Comparison of ENCODE assay signal across 4 worm cellular contexts in genomic region chrII:11473525-11474181, ce11.
TF ChIP-seq lines count a peak whose summit lies in the region.

Gene metl-1 (minus strand): TSS chrII:11473575.
Gene W02B12.11 (plus strand): TSS chrII:11473861.

TF ChIP-seq in whole organism, L2 larva, 48 proteins besides CTCF, POLR2A, EP300 and RAD21 (continues in another document):
- TF ChIP-seq dmd-4 (tag; optimal IDR thresholded peaks at IDR 0.05; lab: Kevin White, UChicago) (no peak), ztf-1 (GFP tag; conservative IDR thresholded peaks at IDR 0.05; lab: Robert Waterston, UW) (no peak), alr-1 (tag; optimal IDR thresholded peaks at IDR 0.05; lab: Kevin White, UChicago) (no peak), mbf-1 (tag; optimal IDR thresholded peaks at IDR 0.05; lab: Kevin White, UChicago) (no peak), unc-62 (GFP tag; optimal IDR thresholded peaks at IDR 0.05; lab: Kevin White, UChicago) (no peak), fos-1 (tag; optimal IDR thresholded peaks at IDR 0.05; lab: Kevin White, UChicago) (peak; percentile 50), egl-27 (tag; optimal IDR thresholded peaks at IDR 0.05; lab: Kevin White, UChicago) (peak; percentile 32), ZK546.5 (tag; optimal IDR thresholded peaks at IDR 0.05; lab: Kevin White, UChicago) (no peak), unc-55 (GFP tag; optimal IDR thresholded peaks at IDR 0.05; lab: Kevin White, UChicago) (peak; percentile 87), lin-39 (tag; optimal IDR thresholded peaks at IDR 0.05; lab: Kevin White, UChicago) (no peak), elt-3 (tag; optimal IDR thresholded peaks at IDR 0.05; lab: Kevin White, UChicago) (no peak), nhr-25 (tag; optimal IDR thresholded peaks at IDR 0.05; lab: Kevin White, UChicago) (peak; percentile 87), nhr-129 (tag; optimal IDR thresholded peaks at IDR 0.05; lab: Kevin White, UChicago) (peak; percentile 62), ztf-11 (tag; optimal IDR thresholded peaks at IDR 0.05; lab: Kevin White, UChicago) (no peak), aly-2 (tag; optimal IDR thresholded peaks at IDR 0.05; lab: Kevin White, UChicago) (no peak), lsy-2 (tag; optimal IDR thresholded peaks at IDR 0.05; lab: Kevin White, UChicago) (peak; percentile 84 to 92), nhr-11 (tag; optimal IDR thresholded peaks at IDR 0.05; lab: Kevin White, UChicago) (no peak), nhr-23 (tag; optimal IDR thresholded peaks at IDR 0.05; lab: Kevin White, UChicago) (no peak), sma-9 (GFP tag; optimal IDR thresholded peaks at IDR 0.05; lab: Kevin White, UChicago) (peak; percentile 90), sma-9 (tag; optimal IDR thresholded peaks at IDR 0.05; lab: Kevin White, UChicago) (no peak), ceh-16 (tag; optimal IDR thresholded peaks at IDR 0.05; lab: Kevin White, UChicago) (peak; percentile 21), snpc-4 (tag; optimal IDR thresholded peaks at IDR 0.05; lab: Kevin White, UChicago) (peak; percentile 77), nhr-21 (tag; optimal IDR thresholded peaks at IDR 0.05; lab: Kevin White, UChicago) (peak; percentile 82), zag-1 (tag; optimal IDR thresholded peaks at IDR 0.05; lab: Kevin White, UChicago) (no peak)

TF ChIP-seq in whole organism, L4 larva, 104 proteins besides CTCF, POLR2A, EP300 and RAD21 (continues in another document):
- TF ChIP-seq lsy-2 (tag; optimal IDR thresholded peaks at IDR 0.05; lab: Kevin White, UChicago) (peak; percentile 52 to 90), mxl-3 (GFP tag; optimal IDR thresholded peaks at IDR 0.05; lab: Kevin White, UChicago) (peak; percentile 24), ceh-32 (tag; optimal IDR thresholded peaks at IDR 0.05; lab: Kevin White, UChicago; ENCODE audit: poor library complexity) (no peak), nhr-41 (GFP tag; IDR thresholded peaks at IDR 0.05; lab: Robert Waterston, UW) (peak; percentile 28; the same call in 1 of the 2 replicates), Y48G9A.11 (GFP tag; IDR thresholded peaks at IDR 0.05; lab: Robert Waterston, UW) (peak; percentile 47; the same call in 1 of the 2 replicates), nhr-6 (tag; optimal IDR thresholded peaks at IDR 0.05; lab: Kevin White, UChicago) (peak; percentile 68), set-16 (GFP tag; IDR thresholded peaks at IDR 0.05; lab: Robert Waterston, UW) (peak; percentile 32; the same call in 1 of the 2 replicates), aha-1 (tag; lab: Kevin White, UChicago) (peak; percentile 31), ceh-62 (tag; optimal IDR thresholded peaks at IDR 0.05; lab: Kevin White, UChicago) (no peak), ZK546.5 (tag; optimal IDR thresholded peaks at IDR 0.05; lab: Kevin White, UChicago) (no peak), F37D6.2 (tag; optimal IDR thresholded peaks at IDR 0.05; lab: Kevin White, UChicago) (peak; percentile 45), zip-2 (tag; optimal IDR thresholded peaks at IDR 0.05; lab: Kevin White, UChicago) (peak; percentile 6), spr-3 (GFP tag; optimal IDR thresholded peaks at IDR 0.05; lab: Kevin White, UChicago) (peak; percentile 71), ces-1 (GFP tag; optimal IDR thresholded peaks at IDR 0.05; lab: Kevin White, UChicago) (no peak), daf-12 (tag; optimal IDR thresholded peaks at IDR 0.05; lab: Kevin White, UChicago) (no peak), unc-130 (GFP tag; optimal IDR thresholded peaks at IDR 0.05; lab: Kevin White, UChicago) (peak; percentile 53), zip-11 (GFP tag; IDR thresholded peaks at IDR 0.05; lab: Robert Waterston, UW) (no peak), mes-2 (tag; optimal IDR thresholded peaks at IDR 0.05; lab: Kevin White, UChicago; ENCODE audit: poor library complexity, severe bottlenecking) (peak; percentile 93), F44E2.7 (GFP tag; IDR thresholded peaks at IDR 0.05; lab: Robert Waterston, UW) (no peak), nhr-25 (tag; optimal IDR thresholded peaks at IDR 0.05; lab: Kevin White, UChicago; ENCODE audit: borderline replicate concordance, insufficient read depth) (peak; percentile 65), zfp-3 (GFP tag; conservative IDR thresholded peaks at IDR 0.05; lab: Robert Waterston, UW) (0 out of 2 replicates have a peak, but pooled peaks have one; percentile 44), Y105C5A.15 (GFP tag; IDR thresholded peaks at IDR 0.05; lab: Robert Waterston, UW) (no peak)

TF ChIP-seq in whole organism, late embryonic, 69 proteins besides CTCF, POLR2A, EP300 and RAD21 (continues in another document):
- TF ChIP-seq tbx-2 (tag; optimal IDR thresholded peaks at IDR 0.05; lab: Kevin White, UChicago) (peak; percentile 46), fax-1 (tag; optimal IDR thresholded peaks at IDR 0.05; lab: Kevin White, UChicago) (peak; percentile 13), che-1 (tag; optimal IDR thresholded peaks at IDR 0.05; lab: Kevin White, UChicago) (peak; percentile 13), ceh-22 (tag; optimal IDR thresholded peaks at IDR 0.05; lab: Kevin White, UChicago) (no peak), ceh-14 (tag; optimal IDR thresholded peaks at IDR 0.05; lab: Kevin White, UChicago) (peak; percentile 20), sox-2 (GFP tag; IDR thresholded peaks at IDR 0.05; lab: Robert Waterston, UW) (peak; percentile 50), pat-9 (tag; optimal IDR thresholded peaks at IDR 0.05; lab: Kevin White, UChicago) (peak; percentile 50), unc-86 (tag; optimal IDR thresholded peaks at IDR 0.05; lab: Kevin White, UChicago) (peak; percentile 19), F13H6.1 (tag; optimal IDR thresholded peaks at IDR 0.05; lab: Kevin White, UChicago) (no peak), madf-2 (tag; optimal IDR thresholded peaks at IDR 0.05; lab: Kevin White, UChicago) (peak; percentile 63), elt-4 (tag; optimal IDR thresholded peaks at IDR 0.05; lab: Kevin White, UChicago) (no peak), ets-4 (tag; optimal IDR thresholded peaks at IDR 0.05; lab: Kevin White, UChicago) (no peak), nhr-232 (tag; optimal IDR thresholded peaks at IDR 0.05; lab: Kevin White, UChicago) (no peak), ref-2 (tag; optimal IDR thresholded peaks at IDR 0.05; lab: Kevin White, UChicago) (peak; percentile 49), pha-2 (tag; optimal IDR thresholded peaks at IDR 0.05; lab: Kevin White, UChicago) (peak; percentile 31), ttx-3 (tag; optimal IDR thresholded peaks at IDR 0.05; lab: Kevin White, UChicago) (peak; percentile 19), ceh-48 (tag; optimal IDR thresholded peaks at IDR 0.05; lab: Kevin White, UChicago) (peak; percentile 14), Y22D7AL.16 (tag; optimal IDR thresholded peaks at IDR 0.05; lab: Kevin White, UChicago) (peak; percentile 26), sdc-2 (tag; optimal IDR thresholded peaks at IDR 0.05; lab: Kevin White, UChicago) (peak; percentile 6), unc-42 (tag; optimal IDR thresholded peaks at IDR 0.05; lab: Kevin White, UChicago) (peak; percentile 3), ceh-18 (tag; optimal IDR thresholded peaks at IDR 0.05; lab: Kevin White, UChicago) (peak; percentile 19), dmd-4 (tag; optimal IDR thresholded peaks at IDR 0.05; lab: Kevin White, UChicago; ENCODE audit: borderline replicate concordance) (no peak), lin-11 (tag; optimal IDR thresholded peaks at IDR 0.05; lab: Kevin White, UChicago) (peak; percentile 20), hlh-8 (tag; optimal IDR thresholded peaks at IDR 0.05; lab: Kevin White, UChicago) (peak; percentile 7), pqm-1 (tag; optimal IDR thresholded peaks at IDR 0.05; lab: Kevin White, UChicago) (peak; percentile 31), ceh-24 (tag; optimal IDR thresholded peaks at IDR 0.05; lab: Kevin White, UChicago) (no peak)

TF ChIP-seq in whole organism, mixed stage, embryonic, 35 proteins besides CTCF, POLR2A, EP300 and RAD21 (continues in another document):
- TF ChIP-seq nhr-76 (tag; optimal IDR thresholded peaks at IDR 0.05; lab: Kevin White, UChicago): no peak
- TF ChIP-seq sem-2 (GFP tag; optimal IDR thresholded peaks at IDR 0.05; lab: Kevin White, UChicago): no peak
- TF ChIP-seq hlh-1 (tag; optimal IDR thresholded peaks at IDR 0.05; lab: Kevin White, UChicago): no peak
- TF ChIP-seq flh-1 (GFP tag; optimal IDR thresholded peaks at IDR 0.05; lab: Kevin White, UChicago): no peak
- TF ChIP-seq nhr-2 (tag; optimal IDR thresholded peaks at IDR 0.05; lab: Kevin White, UChicago): no peak
- no peak for TF ChIP-seq elt-3 (tag; optimal IDR thresholded peaks at IDR 0.05; lab: Kevin White, UChicago)
- TF ChIP-seq ces-1 (GFP tag; optimal IDR thresholded peaks at IDR 0.05; lab: Kevin White, UChicago): peak; percentile 82
- peak; percentile 70 for TF ChIP-seq M03D4.4 (tag; optimal IDR thresholded peaks at IDR 0.05; lab: Kevin White, UChicago)
- no peak for TF ChIP-seq mab-5 (tag; optimal IDR thresholded peaks at IDR 0.05; lab: Kevin White, UChicago)
- TF ChIP-seq snpc-4 (tag; optimal IDR thresholded peaks at IDR 0.05; lab: Kevin White, UChicago): no peak
- peak; percentile 80 for TF ChIP-seq lin-13 (tag; optimal IDR thresholded peaks at IDR 0.05; lab: Kevin White, UChicago)
- TF ChIP-seq pha-4 (tag; optimal IDR thresholded peaks at IDR 0.05; lab: Kevin White, UChicago): peak; percentile 69
- no peak for TF ChIP-seq unc-62 (GFP tag; optimal IDR thresholded peaks at IDR 0.05; lab: Kevin White, UChicago)
- TF ChIP-seq unc-39 (tag; optimal IDR thresholded peaks at IDR 0.05; lab: Kevin White, UChicago): no peak
- no peak for TF ChIP-seq blmp-1 (tag; optimal IDR thresholded peaks at IDR 0.05; lab: Kevin White, UChicago)
- TF ChIP-seq ceh-83 (GFP tag; optimal IDR thresholded peaks at IDR 0.05; lab: Kevin White, UChicago): no peak
- no peak for TF ChIP-seq nhr-28 (tag; optimal IDR thresholded peaks at IDR 0.05; lab: Kevin White, UChicago)
- no peak for TF ChIP-seq ham-2 (GFP tag; optimal IDR thresholded peaks at IDR 0.05; lab: Kevin White, UChicago)
- peak; percentile 53 for TF ChIP-seq mls-2 (tag; optimal IDR thresholded peaks at IDR 0.05; lab: Kevin White, UChicago)
- TF ChIP-seq unc-120 (tag; optimal IDR thresholded peaks at IDR 0.05; lab: Kevin White, UChicago; ENCODE audit: poor library complexity, severe bottlenecking): peak; percentile 34
- peak; percentile 89 for TF ChIP-seq mep-1 (tag; optimal IDR thresholded peaks at IDR 0.05; lab: Kevin White, UChicago)
- no peak for TF ChIP-seq ceh-39 (tag; optimal IDR thresholded peaks at IDR 0.05; lab: Kevin White, UChicago)
- peak; percentile 19 for TF ChIP-seq bed-3 (GFP tag; optimal IDR thresholded peaks at IDR 0.05; lab: Kevin White, UChicago)
- TF ChIP-seq lin-32 (GFP tag; optimal IDR thresholded peaks at IDR 0.05; lab: Kevin White, UChicago): no peak
- peak; percentile 81 for TF ChIP-seq sptf-1 (tag; optimal IDR thresholded peaks at IDR 0.05; lab: Kevin White, UChicago)
- no peak for TF ChIP-seq zip-8 (tag; optimal IDR thresholded peaks at IDR 0.05; lab: Kevin White, UChicago)
- TF ChIP-seq cnd-1 (tag; optimal IDR thresholded peaks at IDR 0.05; lab: Kevin White, UChicago): peak; percentile 51
- TF ChIP-seq elt-1 (tag; optimal IDR thresholded peaks at IDR 0.05; lab: Kevin White, UChicago; ENCODE audit: borderline replicate concordance, insufficient read depth): no peak
- TF ChIP-seq drap-1 (GFP tag; optimal IDR thresholded peaks at IDR 0.05; lab: Kevin White, UChicago): peak; percentile 54
- no peak for TF ChIP-seq tbx-8 (GFP tag; optimal IDR thresholded peaks at IDR 0.05; lab: Kevin White, UChicago)
